Worm (Caenorhabditis elegans): ENCODE measurements around the gene aff-1.

aff-1 gene

DNA sequence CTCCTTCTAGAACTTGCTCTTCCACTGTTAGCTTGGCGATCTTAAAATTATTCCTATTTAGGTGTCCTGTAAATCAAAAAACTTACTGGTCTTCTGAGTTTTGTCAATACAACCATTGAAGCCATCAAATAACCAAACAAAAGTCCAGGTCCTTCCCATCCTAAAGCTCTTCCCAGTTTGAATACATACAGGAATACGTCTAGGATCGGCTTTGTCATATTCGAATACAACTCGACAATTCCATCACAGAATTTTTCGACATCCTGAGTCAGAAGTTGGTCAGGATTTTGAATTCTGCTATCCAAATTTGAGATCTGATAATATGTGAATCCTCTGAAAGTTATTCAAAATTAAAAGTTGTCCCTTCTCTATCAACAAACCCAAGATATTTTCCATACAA is 18.8 kb upstream of the aff-1 start:
- no peak for TF ChIP-seq ceh-9 (tag; optimal IDR thresholded peaks at IDR 0.05)
- TF ChIP-seq R02D3.7 (tag; optimal IDR thresholded peaks at IDR 0.05): no peak
- no peak for TF ChIP-seq mdl-1 (tag; optimal IDR thresholded peaks at IDR 0.05)
- TF ChIP-seq ama-1 (optimal IDR thresholded peaks at IDR 0.05): no peak
- no peak for TF ChIP-seq ceh-16 (tag; optimal IDR thresholded peaks at IDR 0.05)
- no peak for TF ChIP-seq nhr-12 (tag; optimal IDR thresholded peaks at IDR 0.05)
- TF ChIP-seq elt-2 (tag; optimal IDR thresholded peaks at IDR 0.05): no peak
- no peak for TF ChIP-seq lsy-12 (tag; optimal IDR thresholded peaks at IDR 0.05)
- no peak for TF ChIP-seq nhr-11 (tag; optimal IDR thresholded peaks at IDR 0.05)
- no peak for TF ChIP-seq sea-2 (GFP tag; optimal IDR thresholded peaks at IDR 0.05)
- no peak for TF ChIP-seq fkh-10 (GFP tag; optimal IDR thresholded peaks at IDR 0.05)

DNA sequence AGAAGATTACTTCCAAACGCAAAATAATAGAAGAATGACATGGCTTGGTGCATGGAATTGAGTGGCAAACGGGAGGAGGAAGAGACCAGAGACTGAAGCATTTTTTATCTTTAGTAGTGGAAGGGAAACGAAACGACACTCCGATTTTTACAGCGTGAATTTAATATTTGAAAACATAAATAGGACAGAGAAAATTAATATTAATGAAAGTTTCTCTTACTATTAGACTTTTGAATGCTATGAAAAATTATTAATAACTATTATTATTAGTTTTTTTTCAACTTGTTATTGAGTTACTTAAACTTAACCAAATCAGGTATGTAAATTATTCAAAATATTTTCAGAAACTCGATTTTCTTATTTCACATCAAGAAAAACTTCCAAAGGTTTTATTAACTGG is 16.5 kb upstream of the aff-1 start, which contains the start of gene C44B7.7:
Gene C44B7.7, minus strand, starts transcription at position 101 of the 400 bp plus-strand sequence.
- no peak for TF ChIP-seq jun-1 (tag; optimal IDR thresholded peaks at IDR 0.05)
- no peak for TF ChIP-seq unc-39 (tag; optimal IDR thresholded peaks at IDR 0.05)
- no peak for TF ChIP-seq mml-1 (tag; optimal IDR thresholded peaks at IDR 0.05)
- no peak for TF ChIP-seq eor-1 (tag; optimal IDR thresholded peaks at IDR 0.05)
- TF ChIP-seq elt-3 (tag; optimal IDR thresholded peaks at IDR 0.05): no peak
- TF ChIP-seq nhr-25 (tag; optimal IDR thresholded peaks at IDR 0.05): no peak
- no peak for TF ChIP-seq fkh-10 (GFP tag; optimal IDR thresholded peaks at IDR 0.05)
- TF ChIP-seq skn-1 (tag; optimal IDR thresholded peaks at IDR 0.05): no peak
- no peak for TF ChIP-seq nhr-43 (tag; optimal IDR thresholded peaks at IDR 0.05; ENCODE audit: poor library complexity, severe bottlenecking)
- TF ChIP-seq lin-39 (tag; optimal IDR thresholded peaks at IDR 0.05): no peak
- TF ChIP-seq ceh-82 (tag; optimal IDR thresholded peaks at IDR 0.05): no peak
- no peak for TF ChIP-seq nhr-11 (tag; optimal IDR thresholded peaks at IDR 0.05)
- TF ChIP-seq ceh-9 (tag; optimal IDR thresholded peaks at IDR 0.05): no peak
- no peak for TF ChIP-seq aly-2 (tag; optimal IDR thresholded peaks at IDR 0.05)
- no peak for TF ChIP-seq ZK546.5 (tag; optimal IDR thresholded peaks at IDR 0.05)

DNA sequence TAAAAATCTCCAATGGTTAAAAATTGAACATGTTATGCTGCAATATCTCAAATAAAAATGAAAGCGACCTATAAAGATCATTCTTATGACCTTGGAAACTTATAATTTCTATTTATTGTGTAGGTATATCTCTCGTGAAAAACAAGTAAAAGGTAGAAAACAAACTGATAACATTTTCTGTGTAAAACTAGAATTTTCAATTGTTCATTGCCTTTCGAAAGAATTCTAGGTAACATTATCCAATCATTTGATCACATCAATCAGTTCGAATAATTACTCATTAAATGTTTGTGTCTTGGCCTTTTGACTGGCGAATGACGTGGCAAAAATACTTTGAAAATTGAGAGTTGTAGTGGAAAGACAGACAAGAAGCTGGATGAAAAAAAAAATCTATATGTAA is 14.3 kb upstream of the aff-1 start:
- no peak for TF ChIP-seq eor-1 (tag; optimal IDR thresholded peaks at IDR 0.05)
- TF ChIP-seq unc-39 (tag; optimal IDR thresholded peaks at IDR 0.05): no peak
- no peak for TF ChIP-seq lsy-12 (tag; optimal IDR thresholded peaks at IDR 0.05)
- no peak for TF ChIP-seq nhr-11 (tag; optimal IDR thresholded peaks at IDR 0.05)
- TF ChIP-seq nhr-23 (tag; optimal IDR thresholded peaks at IDR 0.05): no peak
- TF ChIP-seq daf-12 (tag; optimal IDR thresholded peaks at IDR 0.05): no peak
- no peak for TF ChIP-seq mdl-1 (tag; optimal IDR thresholded peaks at IDR 0.05)
- no peak for TF ChIP-seq nhr-28 (tag; optimal IDR thresholded peaks at IDR 0.05)
- no peak for TF ChIP-seq nhr-12 (tag; optimal IDR thresholded peaks at IDR 0.05)
- TF ChIP-seq lin-39 (tag; optimal IDR thresholded peaks at IDR 0.05): no peak
- TF ChIP-seq jun-1 (tag; optimal IDR thresholded peaks at IDR 0.05): no peak
- TF ChIP-seq egl-5 (tag; optimal IDR thresholded peaks at IDR 0.05): no peak
- no peak for TF ChIP-seq ceh-16 (tag; optimal IDR thresholded peaks at IDR 0.05)
- TF ChIP-seq egl-27 (tag; optimal IDR thresholded peaks at IDR 0.05): no peak
- TF ChIP-seq R02D3.7 (tag; optimal IDR thresholded peaks at IDR 0.05): no peak
- TF ChIP-seq hmg-11 (tag; optimal IDR thresholded peaks at IDR 0.05): no peak
- no peak for TF ChIP-seq mml-1 (tag; optimal IDR thresholded peaks at IDR 0.05)
- TF ChIP-seq nfya-1 (tag; optimal IDR thresholded peaks at IDR 0.05; ENCODE audit: insufficient read depth): no peak
- no peak for TF ChIP-seq ztf-4 (tag; optimal IDR thresholded peaks at IDR 0.05)

DNA sequence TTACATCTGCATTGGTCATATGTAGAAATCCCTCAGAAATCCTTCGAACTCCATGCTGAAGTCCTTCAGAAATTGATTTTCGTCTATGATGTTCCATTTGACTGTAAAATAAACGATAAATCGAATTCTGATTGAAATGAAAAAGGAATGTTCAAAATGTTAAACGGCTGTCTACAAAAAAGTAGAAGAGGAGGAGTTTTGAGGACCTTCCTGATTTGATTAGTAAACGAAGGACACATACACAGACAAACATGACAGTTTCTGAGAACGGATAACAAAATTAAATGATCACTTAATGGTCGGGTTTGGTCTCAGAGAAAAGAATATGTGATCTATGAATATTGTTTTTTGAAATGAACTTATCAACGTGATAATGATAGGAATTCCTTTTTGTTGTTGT is 13.4 kb upstream of the aff-1 start, which contains the start of gene slc-36.5:
Gene slc-36.5, minus strand, starts transcription at position 101 of the 400 bp plus-strand sequence.
- TF ChIP-seq skn-1 (tag; optimal IDR thresholded peaks at IDR 0.05): no peak

DNA sequence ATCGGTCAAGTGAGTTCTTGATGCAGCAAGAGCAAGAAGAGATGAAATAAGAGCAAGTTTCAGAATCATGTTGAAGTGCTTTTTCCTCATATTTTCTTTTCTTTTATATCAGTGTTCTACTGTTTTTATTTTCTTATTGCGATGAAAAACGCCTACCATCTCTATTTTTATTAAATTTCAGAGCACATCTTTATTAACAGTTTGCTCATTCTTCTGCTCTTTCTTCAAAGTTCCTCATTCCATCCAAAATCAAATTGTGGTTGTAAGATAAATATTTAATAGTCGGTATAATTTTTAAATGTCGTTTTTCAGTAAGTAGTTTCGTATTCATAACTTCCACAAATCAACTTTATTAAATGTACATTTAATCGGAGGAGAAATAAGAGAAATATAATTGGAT is 8.9 kb upstream of the aff-1 start, which contains the start of gene C44B7.5:
Gene C44B7.5, minus strand, starts transcription at position 101 of the 400 bp plus-strand sequence.
- no peak for TF ChIP-seq ztf-4 (tag; optimal IDR thresholded peaks at IDR 0.05)
- no peak for TF ChIP-seq nfya-1 (tag; optimal IDR thresholded peaks at IDR 0.05; ENCODE audit: insufficient read depth)
- TF ChIP-seq fkh-10 (GFP tag; optimal IDR thresholded peaks at IDR 0.05): no peak
- TF ChIP-seq nhr-25 (tag; optimal IDR thresholded peaks at IDR 0.05): no peak
- TF ChIP-seq tbx-2 (tag; optimal IDR thresholded peaks at IDR 0.05): no peak
- TF ChIP-seq eor-1 (tag; optimal IDR thresholded peaks at IDR 0.05): no peak
- no peak for TF ChIP-seq lin-39 (tag; optimal IDR thresholded peaks at IDR 0.05)
- TF ChIP-seq ceh-9 (tag; optimal IDR thresholded peaks at IDR 0.05): no peak
- TF ChIP-seq mdl-1 (tag; optimal IDR thresholded peaks at IDR 0.05): no peak
- TF ChIP-seq daf-12 (tag; optimal IDR thresholded peaks at IDR 0.05): no peak
- no peak for TF ChIP-seq egl-5 (tag; optimal IDR thresholded peaks at IDR 0.05)

Data from whole organism, L3 larva.